Fruit fly (Drosophila melanogaster) whole organism, adult: Measurements from ENCODE around the gene CG33767.
"Not testable (repeated sequence)": the region's sequence is repeated elsewhere in the genome, so short reads cannot be mapped to it uniquely, and the experiment has no call there.

Experiments
- CG11617 ChIP-seq: fragments of 200-800 bp; sonication (Bioruptor generic); optimal IDR thresholded peaks from 2 replicates; lab custom pipeline; 2017; ENCODE audit warnings: mild to moderate bottlenecking, missing biosample characterization, missing genetic modification reagents, missing genetic modification characterization
- CG12768 ChIP-seq: fragments of 200-800 bp; sonication (Bioruptor generic); optimal IDR thresholded peaks from 2 replicates; lab custom pipeline; 2017; ENCODE audit warnings: missing biosample characterization, missing genetic modification characterization, mild to moderate bottlenecking, moderate library complexity, missing genetic modification reagents
- CG14711 ChIP-seq: fragments of 200-800 bp; sonication (Bioruptor generic); optimal IDR thresholded peaks from 2 replicates; lab custom pipeline; 2018; ENCODE audit warnings: missing biosample characterization, mild to moderate bottlenecking, missing genetic modification characterization, moderate library complexity
- CG1620 ChIP-seq: fragments of 200-800 bp; sonication (Bioruptor generic); optimal IDR thresholded peaks from 2 replicates; lab custom pipeline; 2016; ENCODE audit warnings: missing biosample characterization, missing genetic modification characterization
- CG33017 ChIP-seq: fragments of 200-800 bp; sonication (Bioruptor generic); optimal IDR thresholded peaks from 2 replicates; lab custom pipeline; 2018; ENCODE audit warnings: missing biosample characterization, mild to moderate bottlenecking, missing genetic modification characterization, moderate library complexity
- CG5204 ChIP-seq: fragments of 200-800 bp; sonication (Bioruptor generic); optimal IDR thresholded peaks from 2 replicates; lab custom pipeline; 2016; ENCODE audit warnings: missing biosample characterization, missing genetic modification characterization
- CG7045 ChIP-seq: fragments of 200-800 bp; sonication (Bioruptor generic); optimal IDR thresholded peaks from 2 replicates; lab custom pipeline; 2017; ENCODE audit warnings: missing biosample characterization, mild to moderate bottlenecking, missing genetic modification characterization
- CG7101 ChIP-seq: fragments of 200-800 bp; sonication (Bioruptor generic); optimal IDR thresholded peaks from 2 replicates; lab custom pipeline; 2018; ENCODE audit warnings: missing biosample characterization, mild to moderate bottlenecking, missing genetic modification characterization, moderate library complexity
- Clk ChIP-seq: fragments of 200-800 bp; sonication (Bioruptor generic); optimal IDR thresholded peaks from 2 replicates; lab custom pipeline; 2017; ENCODE audit warnings: missing biosample characterization, missing genetic modification characterization
- Crg-1 ChIP-seq: fragments of 200-800 bp; sonication (Bioruptor generic); optimal IDR thresholded peaks from 2 replicates; lab custom pipeline; 2016; ENCODE audit warnings: missing biosample characterization, missing genetic modification characterization
- Hr96 ChIP-seq: fragments of 200-800 bp; sonication (Bioruptor generic); optimal IDR thresholded peaks from 2 replicates; lab custom pipeline; 2016; ENCODE audit warnings: missing biosample characterization, missing genetic modification characterization
- Mnt ChIP-seq: fragments of 200-800 bp; sonication (Bioruptor generic); optimal IDR thresholded peaks from 2 replicates; lab custom pipeline; 2016; ENCODE audit warnings: missing biosample characterization, mild to moderate bottlenecking, missing genetic modification characterization
- bab1 ChIP-seq: fragments of 200-800 bp; sonication (Bioruptor generic); optimal IDR thresholded peaks from 3 replicates; lab custom pipeline; 2019; ENCODE audit warnings: missing biosample characterization, mild to moderate bottlenecking, missing genetic modification characterization, moderate library complexity
- cic ChIP-seq: fragments of 200-800 bp; sonication (Bioruptor generic); optimal IDR thresholded peaks from 2 replicates; lab custom pipeline; 2017; ENCODE audit warnings: missing biosample characterization, mild to moderate bottlenecking, missing genetic modification characterization, moderate library complexity
- cnc ChIP-seq, 2 experiments: fragments of >200 bp; optimal IDR thresholded peaks; 2 replicates each; lab custom pipeline; 2017
- kay ChIP-seq: fragments of 200-800 bp; sonication (Bioruptor generic); peaks from one replicate; lab custom pipeline; 2016; ENCODE audit warnings: missing biosample characterization, missing genetic modification characterization, borderline replicate concordance
- ovo ChIP-seq: fragments of 200-800 bp; sonication (Bioruptor generic); optimal IDR thresholded peaks from 2 replicates; lab custom pipeline; 2016; ENCODE audit warnings: missing biosample characterization, missing genetic modification characterization
- pad ChIP-seq: fragments of 200-800 bp; sonication (Bioruptor generic); optimal IDR thresholded peaks from 3 replicates; lab custom pipeline; 2017; ENCODE audit warnings: missing biosample characterization, missing genetic modification characterization, mild to moderate bottlenecking, moderate library complexity, missing genetic modification reagents
- tj ChIP-seq: fragments of 200-800 bp; sonication (Bioruptor generic); optimal IDR thresholded peaks from 3 replicates; lab custom pipeline; 2017; ENCODE audit warnings: missing biosample characterization, mild to moderate bottlenecking, missing genetic modification characterization, moderate library complexity
- toe ChIP-seq: fragments of 200-800 bp; sonication (Bioruptor generic); optimal IDR thresholded peaks from 2 replicates; lab custom pipeline; 2016; ENCODE audit warnings: missing biosample characterization, missing genetic modification characterization

Gene CG33767

DNA sequence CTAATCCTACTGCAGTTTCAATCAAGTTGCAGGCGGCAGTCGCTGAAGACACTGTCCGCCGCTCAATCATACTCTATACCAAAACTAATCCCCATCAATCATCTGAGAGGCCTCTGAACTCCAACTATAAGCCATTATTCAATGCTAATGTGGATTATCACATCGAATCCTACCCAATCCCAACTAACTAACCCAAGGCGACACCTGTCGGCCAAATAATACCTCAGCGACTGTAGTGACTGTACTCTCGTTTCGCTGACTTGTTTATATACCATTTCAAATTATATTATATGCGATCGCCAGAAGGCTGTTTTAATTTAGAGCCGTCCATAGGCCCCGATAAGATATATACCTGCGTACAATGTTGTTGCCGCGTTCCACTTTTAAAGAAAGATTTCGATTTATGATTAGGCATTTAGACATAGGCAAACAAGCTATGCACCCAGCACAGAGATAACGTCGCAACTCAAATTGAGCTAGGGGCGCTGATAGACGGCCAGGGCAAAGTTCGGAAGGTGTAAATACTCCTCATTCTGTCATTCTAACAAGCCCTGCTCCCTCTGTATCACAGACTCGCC lies 25.7 kb downstream of the CG33767 start:
- TF ChIP-seq Clk (GFP tag; lab: Kevin White, UChicago) = no peak
- TF ChIP-seq ovo (GFP tag; lab: Kevin White, UChicago) = no peak
- no peak for TF ChIP-seq pad (GFP tag; lab: Kevin White, UChicago)
- no peak for TF ChIP-seq Crg-1 (GFP tag; lab: Kevin White, UChicago)
- no peak for TF ChIP-seq tj (GFP tag; lab: Kevin White, UChicago)
- TF ChIP-seq Hr96 (GFP tag; lab: Kevin White, UChicago) = no peak
- TF ChIP-seq CG14711 (tag; lab: Kevin White, UChicago) = no peak
- no peak for TF ChIP-seq CG7045 (GFP tag; lab: Kevin White, UChicago)
- TF ChIP-seq CG7101 (tag; lab: Kevin White, UChicago) = no peak
- no peak for TF ChIP-seq CG11617 (GFP tag; lab: Kevin White, UChicago)
- TF ChIP-seq cnc (optimal IDR thresholded peaks at IDR 0.05; lab: Kevin White, UChicago) = no peak
- no peak for TF ChIP-seq CG5204 (GFP tag; lab: Kevin White, UChicago)
- TF ChIP-seq Mnt (GFP tag; lab: Kevin White, UChicago) = no peak
- TF ChIP-seq CG33017 (tag; lab: Kevin White, UChicago) = no peak
- no peak for TF ChIP-seq kay (GFP tag; lab: Kevin White, UChicago)
- TF ChIP-seq toe (GFP tag; lab: Kevin White, UChicago) = no peak
- TF ChIP-seq CG1620 = no peak
- no peak for TF ChIP-seq CG12768 (GFP tag; lab: Kevin White, UChicago)
- TF ChIP-seq bab1 (GFP tag; lab: Kevin White, UChicago) = no peak

- no peak for TF ChIP-seq cic (GFP tag; lab: Kevin White, UChicago)
- TF ChIP-seq pad (GFP tag; lab: Kevin White, UChicago) = no peak
- TF ChIP-seq tj (GFP tag; lab: Kevin White, UChicago) = no peak
- no peak for TF ChIP-seq CG33017 (tag; lab: Kevin White, UChicago)
- TF ChIP-seq toe (GFP tag; lab: Kevin White, UChicago) = no peak
- TF ChIP-seq bab1 (GFP tag; lab: Kevin White, UChicago) = no peak
- no peak for TF ChIP-seq CG5204 (GFP tag; lab: Kevin White, UChicago)
- TF ChIP-seq Clk (GFP tag; lab: Kevin White, UChicago) = no peak
- TF ChIP-seq CG12768 (GFP tag; lab: Kevin White, UChicago) = no peak
- TF ChIP-seq Hr96 (GFP tag; lab: Kevin White, UChicago) = no peak
- TF ChIP-seq Mnt (GFP tag; lab: Kevin White, UChicago) = no peak
- no peak for TF ChIP-seq ovo (GFP tag; lab: Kevin White, UChicago)
- no peak for TF ChIP-seq Crg-1 (GFP tag; lab: Kevin White, UChicago)
- TF ChIP-seq CG7045 (GFP tag; lab: Kevin White, UChicago) = no peak
- TF ChIP-seq kay (GFP tag; lab: Kevin White, UChicago) = no peak
- no peak for TF ChIP-seq cnc (optimal IDR thresholded peaks at IDR 0.05; lab: Kevin White, UChicago)
- no peak for TF ChIP-seq CG14711 (tag; lab: Kevin White, UChicago)
- no peak for TF ChIP-seq CG11617 (GFP tag; lab: Kevin White, UChicago)
Measured at dm6 chr3L:22680932-22681331, 34.8 kb downstream of the CG33767 start.

DNA sequence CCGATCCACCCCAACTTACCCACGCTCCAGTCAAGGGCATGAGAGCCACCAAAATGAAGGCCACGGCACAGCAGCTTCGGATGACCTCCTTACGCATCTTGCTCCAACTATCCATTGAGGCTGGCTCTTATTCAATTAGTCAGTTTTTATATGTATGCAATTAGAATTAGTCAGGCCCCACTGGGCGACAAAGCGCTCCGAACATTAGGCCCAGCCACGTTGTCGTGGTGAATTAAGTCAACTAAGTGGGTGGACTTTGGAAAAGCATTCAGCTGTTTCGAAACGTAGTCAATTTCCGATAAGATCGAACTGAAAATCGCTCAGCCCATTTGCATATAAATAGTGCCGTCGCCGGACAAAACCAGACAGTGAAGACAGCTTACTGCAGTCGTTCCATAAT lies 40.9 kb downstream of the CG33767 start, which contains the start of the genes CG14455 and CG14456:
CG14455 (minus strand) TSS at position 101 of the 400 bp plus-strand sequence.
CG14456 (plus strand) TSS at position 236 of the 400 bp plus-strand sequence.
- TF ChIP-seq cic (GFP tag; lab: Kevin White, UChicago) = no peak
- TF ChIP-seq CG1620 = no peak
- no peak for TF ChIP-seq CG11617 (GFP tag; lab: Kevin White, UChicago)
- no peak for TF ChIP-seq cnc (optimal IDR thresholded peaks at IDR 0.05; lab: Kevin White, UChicago)
- TF ChIP-seq CG12768 (GFP tag; lab: Kevin White, UChicago) = no peak
- no peak for TF ChIP-seq Crg-1 (GFP tag; lab: Kevin White, UChicago)
- no peak for TF ChIP-seq ovo (GFP tag; lab: Kevin White, UChicago)
- no peak for TF ChIP-seq kay (GFP tag; lab: Kevin White, UChicago)
- no peak for TF ChIP-seq Hr96 (GFP tag; lab: Kevin White, UChicago)
- no peak for TF ChIP-seq Clk (GFP tag; lab: Kevin White, UChicago)
- no peak for TF ChIP-seq CG7045 (GFP tag; lab: Kevin White, UChicago)
- TF ChIP-seq bab1 (GFP tag; lab: Kevin White, UChicago) = no peak
- TF ChIP-seq CG33017 (tag; lab: Kevin White, UChicago) = no peak
- TF ChIP-seq tj (GFP tag; lab: Kevin White, UChicago) = no peak
- TF ChIP-seq pad (GFP tag; lab: Kevin White, UChicago) = no peak
- TF ChIP-seq CG7101 (tag; lab: Kevin White, UChicago) = no peak
- no peak for TF ChIP-seq CG14711 (tag; lab: Kevin White, UChicago)

dm6 chr3L:22692428-22692827 lies 46.3 kb downstream of the CG33767 start, which contains the start of gene CG14454:
CG14454 (minus strand) TSS chr3L:22692528.
- TF ChIP-seq CG7101 (tag; lab: Kevin White, UChicago); Clk (GFP tag; lab: Kevin White, UChicago); kay (GFP tag; lab: Kevin White, UChicago): not testable (repeated sequence)

- TF ChIP-seq tj (GFP tag; lab: Kevin White, UChicago) = no peak
- TF ChIP-seq Mnt (GFP tag; lab: Kevin White, UChicago) = no peak
- TF ChIP-seq ovo (GFP tag; lab: Kevin White, UChicago) = no peak
- TF ChIP-seq cic (GFP tag; lab: Kevin White, UChicago) = no peak
- no peak for TF ChIP-seq Hr96 (GFP tag; lab: Kevin White, UChicago)
- TF ChIP-seq CG7101 (tag; lab: Kevin White, UChicago) = no peak
- TF ChIP-seq cnc (optimal IDR thresholded peaks at IDR 0.05; lab: Kevin White, UChicago) = no peak
- TF ChIP-seq CG14711 (tag; lab: Kevin White, UChicago) = no peak
- no peak for TF ChIP-seq pad (GFP tag; lab: Kevin White, UChicago)
Measured at dm6 chr3L:22693712-22694111, 47.6 kb downstream of the CG33767 start, which contains the start of the genes CG12546 and CG14453. CG12546 (minus strand) TSS chr3L:22693812. CG14453 (plus strand) TSS chr3L:22694083.
